Worm (Caenorhabditis elegans) whole organism, L3 larva: ENCODE measurements around the gene K02D10.2.

Experiments
- ceh-82 ChIP-seq: fragments of 150-350 bp; optimal IDR thresholded peaks from 2 replicates; lab custom pipeline; 2014; ENCODE audit warnings: missing biosample characterization, missing genetic modification characterization
- ceh-9 ChIP-seq: sonication (generic microtip); optimal IDR thresholded peaks from 2 replicates; lab custom pipeline; 2018; ENCODE audit warnings: missing biosample characterization, missing genetic modification characterization
- nhr-23 ChIP-seq: fragments of 150-350 bp; optimal IDR thresholded peaks from 2 replicates; lab custom pipeline; 2014; ENCODE audit warnings: missing biosample characterization, missing genetic modification reagents, missing genetic modification characterization

DNA sequence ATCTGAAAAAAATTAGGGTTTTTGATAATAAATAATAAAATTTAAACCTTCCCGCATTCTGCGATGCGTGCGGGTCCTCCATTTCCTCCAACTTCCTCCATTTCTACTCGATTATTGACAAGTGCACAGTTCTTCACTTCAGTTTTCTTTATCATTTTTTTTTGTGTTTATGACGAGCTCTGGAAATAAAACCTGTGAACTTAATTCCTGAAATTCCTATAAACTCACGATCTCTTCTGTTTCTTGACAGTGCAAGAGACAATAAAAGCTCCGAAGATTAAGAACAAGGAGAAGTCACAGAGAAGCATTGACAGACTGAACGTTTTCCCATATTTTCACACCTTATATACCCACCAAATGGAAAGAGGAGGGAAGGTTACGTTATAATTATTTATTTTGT is 789 bp upstream of the K02D10.2 start, which contains the start of gene K02D10.3:
- TF ChIP-seq ceh-82 (no peak), nhr-23 (tag; lab: Kevin White, UChicago) (no peak), ceh-9 (tag; lab: Kevin White, UChicago) (no peak)
